Fruit fly (Drosophila melanogaster) Kc167 (cell line): ENCODE results near the gene ImpL1.

Experiments
- h ChIP-seq: fragments of >200 bp; optimal IDR thresholded peaks from 3 replicates; lab custom pipeline; 2018; ENCODE audit warnings: missing external identifiers
- insv ChIP-seq: fragments of >200 bp; optimal IDR thresholded peaks from 3 replicates; lab custom pipeline; 2018; ENCODE audit warnings: missing external identifiers

DNA sequence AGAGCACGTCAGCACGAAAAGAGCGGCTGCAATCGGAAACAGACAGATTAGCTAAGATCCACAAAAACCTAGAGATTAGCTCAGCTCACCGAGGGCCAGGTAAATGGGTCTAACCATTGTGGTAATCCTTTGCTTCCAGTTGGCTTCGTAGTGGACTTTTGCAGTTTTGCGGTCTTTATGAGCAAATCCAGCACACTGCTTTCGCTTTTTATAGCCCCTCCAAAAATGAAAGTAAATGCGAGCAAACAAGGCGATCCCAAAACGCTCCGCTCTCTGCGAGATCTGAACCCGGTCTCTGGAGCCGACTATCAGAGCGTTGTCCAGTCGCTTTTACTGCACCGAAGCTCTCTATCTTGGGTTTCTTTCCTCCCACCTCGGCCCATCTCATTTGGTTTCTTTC lies 1.4 kb upstream of the ImpL1 start, which contains the start of gene CG14107:
- TF ChIP-seq insv (no peak), h (no peak)
